Fruit fly (Drosophila melanogaster): ENCODE measurements around the gene CG4872.

dm6 chrX:16871808-16872207, 9.3 kb upstream of the CG4872 start:
- TF ChIP-seq ey (GFP tag; optimal IDR thresholded peaks at IDR 0.05) (peak; percentile 41), GATAd (GFP tag; optimal IDR thresholded peaks at IDR 0.05) (no peak), woc (GFP tag; optimal IDR thresholded peaks at IDR 0.05) (no peak), Vsx2 (GFP tag; optimal IDR thresholded peaks at IDR 0.05; ENCODE audit: partially characterized antibody) (no peak), Myc (optimal IDR thresholded peaks at IDR 0.05) (no peak), psq (GFP tag; optimal IDR thresholded peaks at IDR 0.05) (no peak), pan (optimal IDR thresholded peaks at IDR 0.05) (no peak), N (GFP tag; optimal IDR thresholded peaks at IDR 0.05) (no peak), OdsH (GFP tag; optimal IDR thresholded peaks at IDR 0.05) (peak; percentile 34), usp (GFP tag; optimal IDR thresholded peaks at IDR 0.05) (no peak), brk (GFP tag; optimal IDR thresholded peaks at IDR 0.05) (no peak)
